Worm (Caenorhabditis elegans): ENCODE data around the gene pxmp-4.

pxmp-4 gene

ce11 chrIV:326564-327070, 10.4 kb downstream of the pxmp-4 start, which contains the start of gene col-101:
TSS of gene col-101 (minus strand) at chrIV:327020.
- TF ChIP-seq fkh-10 (GFP tag; optimal IDR thresholded peaks at IDR 0.05) (no peak), ceh-9 (tag; optimal IDR thresholded peaks at IDR 0.05) (no peak), Y22D7AL.16 (tag; optimal IDR thresholded peaks at IDR 0.05) (no peak), hlh-15 (tag; optimal IDR thresholded peaks at IDR 0.05) (no peak)

- peak; percentile 42 for TF ChIP-seq hlh-6 (tag; optimal IDR thresholded peaks at IDR 0.05)
- TF ChIP-seq pax-1 (tag; optimal IDR thresholded peaks at IDR 0.05): no peak
Observed at ce11 chrIV:325640-326039, 11.3 kb downstream of the pxmp-4 start.

DNA sequence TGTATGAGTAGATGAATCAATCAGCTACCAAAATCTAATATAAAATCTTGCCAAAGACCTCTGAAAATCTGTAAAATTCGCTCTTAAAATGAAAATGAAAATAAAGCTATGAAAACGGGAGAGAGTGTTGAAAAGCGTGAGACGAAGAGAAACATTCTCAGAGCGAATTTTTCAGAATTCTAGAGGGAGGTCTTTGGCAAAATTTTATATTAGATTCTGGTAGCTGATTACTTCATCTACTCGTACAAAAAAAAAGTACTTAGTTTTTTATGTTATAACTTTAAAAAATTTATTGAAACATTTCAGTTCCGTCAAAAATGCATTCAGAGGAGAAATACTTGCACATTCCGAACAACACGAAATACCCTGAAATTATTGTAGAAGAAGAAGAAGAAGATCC, 12.2 kb downstream of the pxmp-4 start, which contains the start of gene drl-1:
Gene drl-1 (plus strand): TSS at position 301 of the 400 bp plus-strand sequence.
- TF ChIP-seq gmeb-2 (tag; optimal IDR thresholded peaks at IDR 0.05) (no peak), odd-2 (tag; optimal IDR thresholded peaks at IDR 0.05) (no peak)

DNA sequence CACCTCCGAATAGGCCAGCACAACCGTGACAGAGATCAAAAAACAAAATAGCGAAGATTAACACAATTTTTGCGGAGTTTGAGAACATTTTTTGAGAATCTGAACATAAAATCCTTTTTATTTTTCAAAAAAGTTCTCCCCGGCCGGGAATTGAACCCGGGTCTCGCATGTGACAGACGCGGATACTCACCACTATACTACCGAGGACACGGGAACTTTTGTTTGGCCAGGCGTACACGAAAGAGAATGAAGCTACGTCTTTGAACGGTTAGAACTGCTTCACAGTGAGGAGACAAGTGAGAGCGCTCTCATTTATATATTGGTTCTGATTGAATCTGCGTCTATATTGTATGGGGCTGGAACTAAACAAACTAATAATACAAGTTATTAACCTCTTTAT, 14.5 kb downstream of the pxmp-4 start, which contains the start of gene grl-26:
Gene grl-26 (minus strand): TSS at position 318 of the 400 bp plus-strand sequence.
- TF ChIP-seq nhr-232 (tag; optimal IDR thresholded peaks at IDR 0.05) (peak; percentile 33), C38D4.7 (GFP tag; optimal IDR thresholded peaks at IDR 0.05) (peak; percentile 53), hlh-15 (tag; optimal IDR thresholded peaks at IDR 0.05) (peak; percentile 26), npax-4 (tag; optimal IDR thresholded peaks at IDR 0.05) (peak; percentile 14), hlh-6 (tag; optimal IDR thresholded peaks at IDR 0.05) (peak; percentile 70), pax-1 (tag; optimal IDR thresholded peaks at IDR 0.05) (no peak), ceh-2 (tag; optimal IDR thresholded peaks at IDR 0.05) (peak; percentile 30), sox-4 (tag; optimal IDR thresholded peaks at IDR 0.05) (peak; percentile 58), pros-1 (tag; optimal IDR thresholded peaks at IDR 0.05) (no peak), unc-42 (tag; optimal IDR thresholded peaks at IDR 0.05) (no peak), pha-4 (tag; optimal IDR thresholded peaks at IDR 0.05) (no peak), fax-1 (tag; optimal IDR thresholded peaks at IDR 0.05) (peak; percentile 30), madf-2 (tag; optimal IDR thresholded peaks at IDR 0.05) (peak; percentile 44), ceh-14 (tag; optimal IDR thresholded peaks at IDR 0.05) (peak; percentile 24), ceh-18 (tag; optimal IDR thresholded peaks at IDR 0.05) (peak; percentile 53), hlh-13 (GFP tag; optimal IDR thresholded peaks at IDR 0.05) (peak; percentile 38), K09A11.1 (tag; optimal IDR thresholded peaks at IDR 0.05; ENCODE audit: insufficient read depth) (no peak), sox-2 (GFP tag; IDR thresholded peaks at IDR 0.05) (no peak), odd-2 (tag; optimal IDR thresholded peaks at IDR 0.05) (no peak), pag-3 (tag; optimal IDR thresholded peaks at IDR 0.05; ENCODE audit: borderline replicate concordance) (no peak), ref-2 (tag; optimal IDR thresholded peaks at IDR 0.05) (peak; percentile 57), zip-5 (tag; optimal IDR thresholded peaks at IDR 0.05) (no peak), ceh-31 (tag; optimal IDR thresholded peaks at IDR 0.05) (peak; percentile 30), dmd-4 (tag; optimal IDR thresholded peaks at IDR 0.05; ENCODE audit: borderline replicate concordance) (peak; percentile 59), che-1 (tag; optimal IDR thresholded peaks at IDR 0.05) (peak; percentile 68), F13H6.1 (tag; optimal IDR thresholded peaks at IDR 0.05) (peak; percentile 30), ahr-1 (tag; optimal IDR thresholded peaks at IDR 0.05) (no peak), pha-2 (tag; optimal IDR thresholded peaks at IDR 0.05) (no peak), unc-86 (tag; optimal IDR thresholded peaks at IDR 0.05) (peak; percentile 24), hlh-30 (tag; optimal IDR thresholded peaks at IDR 0.05; ENCODE audit: insufficient read depth) (peak; percentile 62), pqm-1 (tag; optimal IDR thresholded peaks at IDR 0.05) (no peak), eyg-1 (tag; optimal IDR thresholded peaks at IDR 0.05) (no peak), unc-3 (GFP tag; conservative IDR thresholded peaks at IDR 0.05) (no peak), unc-3 (tag; optimal IDR thresholded peaks at IDR 0.05) (no peak), ceh-22 (tag; optimal IDR thresholded peaks at IDR 0.05) (no peak), fkh-6 (tag; optimal IDR thresholded peaks at IDR 0.05) (peak; percentile 49), sdc-2 (tag; optimal IDR thresholded peaks at IDR 0.05) (no peak), Y22D7AL.16 (tag; optimal IDR thresholded peaks at IDR 0.05) (peak; percentile 41), ceh-24 (tag; optimal IDR thresholded peaks at IDR 0.05) (no peak), lim-6 (tag; optimal IDR thresholded peaks at IDR 0.05) (no peak), dve-1 (tag; optimal IDR thresholded peaks at IDR 0.05) (peak; percentile 49), mec-3 (tag; optimal IDR thresholded peaks at IDR 0.05; ENCODE audit: borderline replicate concordance) (no peak), ceh-19 (GFP tag; optimal IDR thresholded peaks at IDR 0.05) (peak; percentile 76)
